Worm (Caenorhabditis elegans): ENCODE data around the gene W01C8.5.

DNA sequence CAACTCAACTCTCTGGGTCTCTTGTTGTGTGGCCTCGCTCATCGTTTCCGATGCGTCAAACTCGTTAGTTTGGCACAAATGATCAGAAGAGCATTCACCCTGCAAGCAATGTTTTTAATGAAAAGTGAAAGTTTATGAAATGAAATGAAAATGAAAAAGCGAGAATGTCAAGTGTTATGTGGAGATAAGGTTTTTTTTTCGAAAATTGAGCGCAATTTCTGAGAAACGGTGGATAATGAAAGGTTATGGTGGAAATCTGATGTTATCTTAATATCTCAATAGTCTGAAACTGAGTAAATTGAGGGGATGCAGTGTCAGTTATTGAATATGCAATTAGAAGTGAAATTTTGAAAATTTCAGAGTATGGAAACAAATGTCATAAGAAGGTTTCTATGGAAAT lies 46.1 kb upstream of the W01C8.5 start, which contains the start of gene gnrr-4:
- TF ChIP-seq repo-1 (tag; optimal IDR thresholded peaks at IDR 0.05) (no peak), unc-62 (GFP tag; optimal IDR thresholded peaks at IDR 0.05) (no peak), ama-1 (optimal IDR thresholded peaks at IDR 0.05) (no peak), ama-1 (GFP tag; optimal IDR thresholded peaks at IDR 0.05) (no peak), ceh-27 (GFP tag; optimal IDR thresholded peaks at IDR 0.05) (no peak), him-1 (tag; optimal IDR thresholded peaks at IDR 0.05) (no peak), ztf-28 (GFP tag; IDR thresholded peaks at IDR 0.05) (no peak), tlf-1 (GFP tag; optimal IDR thresholded peaks at IDR 0.05) (no peak), zim-3 (tag; optimal IDR thresholded peaks at IDR 0.05) (no peak), F55B11.4 (tag; optimal IDR thresholded peaks at IDR 0.05; ENCODE audit: borderline replicate concordance, insufficient read depth) (no peak), hsf-1 (GFP tag; IDR thresholded peaks at IDR 0.05) (no peak), xnd-1 (tag; optimal IDR thresholded peaks at IDR 0.05) (no peak)
